Worm (Caenorhabditis elegans): ENCODE results near the gene F45G2.9.

DNA sequence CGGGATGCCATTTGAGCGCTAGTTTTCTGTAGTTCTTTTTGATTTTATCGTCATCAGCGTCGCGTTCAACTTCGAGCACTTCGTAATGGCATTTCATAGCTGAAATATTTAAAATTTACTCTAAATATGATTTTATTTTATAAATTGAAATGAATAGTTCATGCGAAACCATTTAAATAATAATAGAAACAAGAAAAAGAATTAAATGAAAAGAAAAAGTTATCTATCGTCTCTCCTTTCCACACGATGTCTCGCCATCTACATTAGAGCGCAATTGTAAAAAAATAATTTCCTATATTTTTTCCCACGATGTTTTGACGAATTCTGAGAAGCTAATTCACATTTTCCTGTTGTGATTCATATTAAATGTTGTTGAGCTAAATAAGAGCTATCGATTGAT is 43.5 kb downstream of the F45G2.9 start, which contains the start of gene dnj-17:
- no peak for TF ChIP-seq ztf-29 (GFP tag; IDR thresholded peaks at IDR 0.05)
- TF ChIP-seq med-1 (GFP tag; optimal IDR thresholded peaks at IDR 0.05; ENCODE audit: insufficient read depth), result no peak
- TF ChIP-seq klf-2 (GFP tag; conservative IDR thresholded peaks at IDR 0.05), result no peak
- TF ChIP-seq flt-1 (GFP tag; IDR thresholded peaks at IDR 0.05), result no peak
- TF ChIP-seq ref-1 (GFP tag; conservative IDR thresholded peaks at IDR 0.05), result no peak
- TF ChIP-seq tab-1 (GFP tag; IDR thresholded peaks at IDR 0.05), result no peak

Measured in whole organism, midembryonic.